Worm (Caenorhabditis elegans): ENCODE results near the gene R01H2.8.

R01H2.8 gene

ce11 chrIII:7062580-7062979, 6.3 kb upstream of the R01H2.8 start, which contains the start of gene R01H2.1:
Gene R01H2.1, plus strand, starts transcription at chrIII:7062880.
- no peak for TF ChIP-seq fkh-4 (tag; optimal IDR thresholded peaks at IDR 0.05; ENCODE audit: borderline replicate concordance)
- no peak for TF ChIP-seq efl-3 (GFP tag; optimal IDR thresholded peaks at IDR 0.05)
- no peak for TF ChIP-seq dpl-1 (GFP tag; optimal IDR thresholded peaks at IDR 0.05)
- TF ChIP-seq aly-2 (tag; optimal IDR thresholded peaks at IDR 0.05), result no peak
- no peak for TF ChIP-seq nhr-20 (tag; optimal IDR thresholded peaks at IDR 0.05)
- no peak for TF ChIP-seq dsc-1 (tag; optimal IDR thresholded peaks at IDR 0.05)
- no peak for TF ChIP-seq irx-1 (tag; optimal IDR thresholded peaks at IDR 0.05)
- no peak for TF ChIP-seq nhr-47 (tag; optimal IDR thresholded peaks at IDR 0.05)
- TF ChIP-seq lin-15B (tag; optimal IDR thresholded peaks at IDR 0.05), result no peak
- no peak for TF ChIP-seq lin-35 (GFP tag; optimal IDR thresholded peaks at IDR 0.05)
- TF ChIP-seq unc-30 (tag; optimal IDR thresholded peaks at IDR 0.05), result no peak
- no peak for TF ChIP-seq elt-3 (tag; optimal IDR thresholded peaks at IDR 0.05)
- no peak for TF ChIP-seq unc-62 (GFP tag; optimal IDR thresholded peaks at IDR 0.05)
- no peak for TF ChIP-seq sup-37 (GFP tag; optimal IDR thresholded peaks at IDR 0.05)
- TF ChIP-seq snpc-4 (tag; optimal IDR thresholded peaks at IDR 0.05), result no peak
- no peak for TF ChIP-seq unc-86 (tag; optimal IDR thresholded peaks at IDR 0.05)
- no peak for TF ChIP-seq lsy-2 (tag; optimal IDR thresholded peaks at IDR 0.05)

ce11 chrIII:7063061-7063460, 5.8 kb upstream of the R01H2.8 start:
- TF ChIP-seq nhr-90 (tag; optimal IDR thresholded peaks at IDR 0.05; ENCODE audit: poor library complexity), result no peak
- no peak for TF ChIP-seq lin-39 (tag; optimal IDR thresholded peaks at IDR 0.05)
- TF ChIP-seq hpl-2 (GFP tag; optimal IDR thresholded peaks at IDR 0.05), result no peak
- no peak for TF ChIP-seq efl-1 (optimal IDR thresholded peaks at IDR 0.05)
- TF ChIP-seq efl-1 (GFP tag; optimal IDR thresholded peaks at IDR 0.05 in 1 of 2), result no peak
- TF ChIP-seq tbx-2 (tag; optimal IDR thresholded peaks at IDR 0.05), result no peak
- no peak for TF ChIP-seq ets-5 (GFP tag; IDR thresholded peaks at IDR 0.05)
- TF ChIP-seq skn-1 (tag; optimal IDR thresholded peaks at IDR 0.05), result no peak
- TF ChIP-seq nhr-28 (tag; optimal IDR thresholded peaks at IDR 0.05), result no peak
- no peak for TF ChIP-seq nhr-237 (tag; optimal IDR thresholded peaks at IDR 0.05)
- no peak for TF ChIP-seq ces-1 (GFP tag; optimal IDR thresholded peaks at IDR 0.05)
- TF ChIP-seq pax-3 (tag; optimal IDR thresholded peaks at IDR 0.05), result no peak
- no peak for TF ChIP-seq sptf-1 (tag; optimal IDR thresholded peaks at IDR 0.05)
- TF ChIP-seq lin-15B (tag; optimal IDR thresholded peaks at IDR 0.05), result no peak
- TF ChIP-seq nhr-11 (tag; optimal IDR thresholded peaks at IDR 0.05), result no peak
- no peak for TF ChIP-seq lin-13 (GFP tag; optimal IDR thresholded peaks at IDR 0.05)
- no peak for TF ChIP-seq alr-1 (tag; optimal IDR thresholded peaks at IDR 0.05; ENCODE audit: borderline replicate concordance)

- TF ChIP-seq hlh-4 (tag; optimal IDR thresholded peaks at IDR 0.05) (no peak), nhr-85 (tag) (no peak), nhr-20 (tag; optimal IDR thresholded peaks at IDR 0.05) (no peak), nhr-237 (tag; optimal IDR thresholded peaks at IDR 0.05) (no peak), lsy-2 (tag; optimal IDR thresholded peaks at IDR 0.05) (no peak), sptf-1 (tag; optimal IDR thresholded peaks at IDR 0.05) (no peak), swsn-7 (tag; optimal IDR thresholded peaks at IDR 0.05) (no peak), pqm-1 (tag; optimal IDR thresholded peaks at IDR 0.05) (no peak), F16B12.6 (tag; optimal IDR thresholded peaks at IDR 0.05) (no peak), snu-23 (GFP tag; optimal IDR thresholded peaks at IDR 0.05) (no peak), nhr-11 (tag; optimal IDR thresholded peaks at IDR 0.05) (no peak), zip-4 (GFP tag; optimal IDR thresholded peaks at IDR 0.05) (no peak), egl-13 (tag; optimal IDR thresholded peaks at IDR 0.05) (no peak), lin-35 (GFP tag; optimal IDR thresholded peaks at IDR 0.05) (no peak), C04F5.9 (tag; optimal IDR thresholded peaks at IDR 0.05) (no peak), egl-27 (tag; optimal IDR thresholded peaks at IDR 0.05) (no peak)
Measured at ce11 chrIII:7064185-7064584, 4.7 kb upstream of the R01H2.8 start, which contains the start of gene R01H2.4. Gene R01H2.4, minus strand, starts transcription at chrIII:7064285.
